Worm (Caenorhabditis elegans) whole organism, L2 larva: ENCODE results near the gene molo-1.

Experiments used
- R02D3.7 ChIP-seq: fragments of 150-350 bp; optimal IDR thresholded peaks from 2 replicates; lab custom pipeline; 2014; ENCODE audit warnings: missing biosample characterization, missing genetic modification characterization
- alr-1 ChIP-seq: fragments of 150-350 bp; optimal IDR thresholded peaks from 2 replicates; lab custom pipeline; 2014; ENCODE audit warnings: missing biosample characterization, missing genetic modification characterization
- aly-2 ChIP-seq: fragments of 150-350 bp; optimal IDR thresholded peaks from 2 replicates; lab custom pipeline; 2014; ENCODE audit warnings: missing biosample characterization, missing genetic modification characterization
- ama-1 ChIP-seq: fragments of 150-350 bp; optimal IDR thresholded peaks from 2 replicates; lab custom pipeline; 2018; ENCODE audit warnings: inconsistent platforms
- fos-1 ChIP-seq: fragments of 150-350 bp; optimal IDR thresholded peaks from 2 replicates; lab custom pipeline; 2014; ENCODE audit warnings: missing biosample characterization, missing genetic modification characterization
- lin-39 ChIP-seq: fragments of 150-350 bp; optimal IDR thresholded peaks from 2 replicates; lab custom pipeline; 2014; ENCODE audit warnings: missing biosample characterization, missing genetic modification reagents, missing genetic modification characterization
- mab-5 ChIP-seq: fragments of 150-350 bp; optimal IDR thresholded peaks from 2 replicates; lab custom pipeline; 2014; ENCODE audit warnings: missing biosample characterization, missing genetic modification characterization
- nhr-11 ChIP-seq: fragments of 150-350 bp; optimal IDR thresholded peaks from 2 replicates; lab custom pipeline; 2014; ENCODE audit warnings: missing biosample characterization, missing genetic modification characterization
- nhr-23 ChIP-seq: fragments of 150-350 bp; optimal IDR thresholded peaks from 2 replicates; lab custom pipeline; 2014; ENCODE audit warnings: missing biosample characterization, missing genetic modification reagents, missing genetic modification characterization
- nhr-237 ChIP-seq: fragments of 150-350 bp; optimal IDR thresholded peaks from 2 replicates; lab custom pipeline; 2014; ENCODE audit warnings: missing biosample characterization, missing genetic modification characterization
- sma-3 ChIP-seq: sonication (generic microtip); optimal IDR thresholded peaks from 2 replicates; lab custom pipeline; 2016; ENCODE audit warnings: missing genetic modification reagents, missing genetic modification characterization, missing compliant biosample characterization
- sma-9 ChIP-seq, 2 experiments: fragments of 150-350 bp in 1 of 2; sonication (generic microtip) in 1 of 2; optimal IDR thresholded peaks; 2 replicates each; lab custom pipeline; 2014 to 2016; ENCODE audit warnings: missing genetic modification characterization in 2 of 2, mild to moderate bottlenecking in 1 of 2, missing biosample characterization in 1 of 2, missing compliant biosample characterization in 1 of 2, missing genetic modification reagents in 1 of 2, moderate library complexity in 1 of 2
- unc-39 ChIP-seq: fragments of 150-350 bp; optimal IDR thresholded peaks from 2 replicates; lab custom pipeline; 2014; ENCODE audit warnings: missing biosample characterization, missing genetic modification characterization
- ztf-4 ChIP-seq: fragments of 150-350 bp; optimal IDR thresholded peaks from 2 replicates; lab custom pipeline; 2014; ENCODE audit warnings: missing biosample characterization, missing genetic modification characterization

ce11 chrIII:5623418-5623817 lies 49.6 kb downstream of the molo-1 start:
- TF ChIP-seq sma-9 (GFP tag; optimal IDR thresholded peaks at IDR 0.05; lab: Kevin White, UChicago) (no peak), sma-9 (tag; optimal IDR thresholded peaks at IDR 0.05; lab: Kevin White, UChicago) (no peak), ztf-4 (tag; lab: Kevin White, UChicago) (no peak), R02D3.7 (tag; lab: Kevin White, UChicago) (no peak), alr-1 (tag; lab: Kevin White, UChicago) (no peak), nhr-237 (no peak), nhr-11 (tag; lab: Kevin White, UChicago) (no peak), nhr-23 (no peak), unc-39 (tag; lab: Kevin White, UChicago) (no peak), mab-5 (tag; lab: Kevin White, UChicago) (no peak), lin-39 (tag; lab: Kevin White, UChicago) (no peak), ama-1 (lab: Kevin White, UChicago) (no peak), sma-3 (GFP tag; lab: Kevin White, UChicago) (no peak), aly-2 (tag; lab: Kevin White, UChicago) (no peak), fos-1 (tag; lab: Kevin White, UChicago) (no peak)
